Fruit fly (Drosophila melanogaster): Measurements from ENCODE around the gene CG5435.

DNA sequence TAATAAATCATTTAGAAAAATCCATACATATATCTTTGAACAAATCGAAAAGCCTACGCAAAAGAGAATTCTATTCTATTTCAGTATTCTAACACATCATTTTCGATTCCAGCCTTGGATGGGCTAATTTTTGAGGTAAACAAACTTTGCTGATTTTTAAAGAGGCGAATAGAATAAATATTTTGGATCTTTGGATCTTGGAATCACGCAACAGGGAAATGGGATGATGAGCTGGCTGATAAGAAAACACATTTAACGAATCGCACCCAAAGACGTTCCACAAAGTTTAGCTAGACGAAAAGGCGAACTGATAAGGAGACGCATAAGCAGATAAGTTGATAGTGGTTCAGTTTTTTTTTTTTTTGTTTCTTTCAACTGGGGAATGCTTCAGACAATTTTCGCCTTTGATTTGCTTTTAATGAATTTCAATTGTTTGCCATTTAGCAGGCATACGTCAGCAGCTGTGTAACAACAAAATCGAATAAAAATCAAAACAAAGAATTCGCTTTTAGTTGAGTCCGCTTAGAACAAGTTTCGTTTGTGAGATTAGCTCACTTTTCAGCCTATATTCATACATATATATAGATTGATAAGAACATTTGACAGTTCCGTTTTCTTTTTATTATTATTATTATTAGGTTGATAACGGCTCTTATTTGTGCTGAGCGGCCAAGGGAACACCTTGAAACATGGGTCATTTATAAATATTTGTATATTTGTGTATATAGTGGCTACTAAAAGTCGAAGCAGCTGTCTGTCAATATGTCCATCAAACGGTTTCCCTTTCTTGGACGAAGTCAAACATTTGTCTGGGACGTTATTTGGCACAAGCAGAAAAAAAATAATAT is 34.7 kb upstream of the CG5435 start:
- TF ChIP-seq Hr96 (GFP tag; optimal IDR thresholded peaks at IDR 0.05): no peak
- TF ChIP-seq tj (GFP tag; optimal IDR thresholded peaks at IDR 0.05): no peak
- TF ChIP-seq pad (GFP tag; optimal IDR thresholded peaks at IDR 0.05): no peak
- peak; percentile 1 for TF ChIP-seq cic (GFP tag; optimal IDR thresholded peaks at IDR 0.05)
- TF ChIP-seq CG7045 (GFP tag; optimal IDR thresholded peaks at IDR 0.05): no peak
- TF ChIP-seq CG7101 (tag; optimal IDR thresholded peaks at IDR 0.05): no peak
- TF ChIP-seq CG5204 (GFP tag; optimal IDR thresholded peaks at IDR 0.05): no peak
- no peak for TF ChIP-seq CG12768 (GFP tag; optimal IDR thresholded peaks at IDR 0.05)
- no peak for TF ChIP-seq toe (GFP tag; optimal IDR thresholded peaks at IDR 0.05)

Data from whole organism, adult.